Fruit fly (Drosophila melanogaster): ENCODE results near the gene CG8833.

The CG8833 gene

dm6 chr3L:13912777-13913176, 16.0 kb downstream of the CG8833 start (continued):
- TF ChIP-seq Atf6 (GFP tag; IDR thresholded peaks at IDR 0.05): 0 out of 2 replicates have a peak, but pooled peaks have one; percentile 25
- peak; percentile 30 for TF ChIP-seq CG6854 (GFP tag; optimal IDR thresholded peaks at IDR 0.05)
- peak; percentile 35; the same call in 1 of the 2 replicates for TF ChIP-seq Adf1 (GFP tag; IDR thresholded peaks at IDR 0.05)
- TF ChIP-seq ci (GFP tag; IDR thresholded peaks at IDR 0.05): no peak
- TF ChIP-seq nom (GFP tag; optimal IDR thresholded peaks at IDR 0.05): no peak
- TF ChIP-seq CG6765 (GFP tag; optimal IDR thresholded peaks at IDR 0.05): peak; percentile 32
- peak; percentile 11 for TF ChIP-seq gro (GFP tag; optimal IDR thresholded peaks at IDR 0.05)
- peak; percentile 82 for TF ChIP-seq lab (GFP tag; optimal IDR thresholded peaks at IDR 0.05)
- TF ChIP-seq rib (GFP tag; IDR thresholded peaks at IDR 0.05): peak; percentile 84
- TF ChIP-seq en (GFP tag; optimal IDR thresholded peaks at IDR 0.05): no peak
- no peak for TF ChIP-seq corto (GFP tag; optimal IDR thresholded peaks at IDR 0.05)
- no peak for TF ChIP-seq CG16779 (GFP tag; IDR thresholded peaks at IDR 0.05)
- TF ChIP-seq wdn (GFP tag; IDR thresholded peaks at IDR 0.05): no peak
- TF ChIP-seq Nf-YC (tag; optimal IDR thresholded peaks at IDR 0.05): no peak
- peak; percentile 33 for TF ChIP-seq CG17568 (GFP tag; optimal IDR thresholded peaks at IDR 0.05)
- no peak for TF ChIP-seq vfl (GFP tag; optimal IDR thresholded peaks at IDR 0.05)
- no peak for TF ChIP-seq CG34422 (GFP tag; IDR thresholded peaks at IDR 0.05)
- TF ChIP-seq pros (GFP tag; optimal IDR thresholded peaks at IDR 0.05): no peak
- TF ChIP-seq schlank (tag; optimal IDR thresholded peaks at IDR 0.05): peak; percentile 34
- TF ChIP-seq B-H2 (GFP tag; optimal IDR thresholded peaks at IDR 0.05): peak; percentile 15
- no peak for TF ChIP-seq Bteb2 (GFP tag; optimal IDR thresholded peaks at IDR 0.05)
- no peak for TF ChIP-seq stc (GFP tag; IDR thresholded peaks at IDR 0.05)
- no peak for TF ChIP-seq sr (GFP tag; IDR thresholded peaks at IDR 0.05)
- TF ChIP-seq CG18764 (GFP tag; optimal IDR thresholded peaks at IDR 0.05): no peak
- TF ChIP-seq CG30403 (GFP tag; optimal IDR thresholded peaks at IDR 0.05): no peak
- no peak for TF ChIP-seq pita (GFP tag; optimal IDR thresholded peaks at IDR 0.05)
- no peak for TF ChIP-seq CG16815 (GFP tag; optimal IDR thresholded peaks at IDR 0.05)
- TF ChIP-seq Sox102F (GFP tag; optimal IDR thresholded peaks at IDR 0.05): no peak
- TF ChIP-seq CG15514 (GFP tag; optimal IDR thresholded peaks at IDR 0.05): peak; percentile 58
- no peak for TF ChIP-seq esg (GFP tag; conservative IDR thresholded peaks at IDR 0.05)
- TF ChIP-seq lmd (GFP tag; IDR thresholded peaks at IDR 0.05): no peak
- no peak for TF ChIP-seq Hsf (GFP tag; optimal IDR thresholded peaks at IDR 0.05)
- no peak for TF ChIP-seq nerfin-1 (tag; optimal IDR thresholded peaks at IDR 0.05)
- no peak for TF ChIP-seq Hand (GFP tag; optimal IDR thresholded peaks at IDR 0.05)
- TF ChIP-seq CG11723 (GFP tag; optimal IDR thresholded peaks at IDR 0.05): no peak
- peak; percentile 58 for TF ChIP-seq CG10543 (GFP tag; optimal IDR thresholded peaks at IDR 0.05)
- TF ChIP-seq az2 (GFP tag; optimal IDR thresholded peaks at IDR 0.05): no peak
- no peak for TF ChIP-seq CG17385 (GFP tag; optimal IDR thresholded peaks at IDR 0.05)
- TF ChIP-seq CG9215 (GFP tag; IDR thresholded peaks at IDR 0.05): no peak
- no peak for TF ChIP-seq Mrtf (GFP tag; IDR thresholded peaks at IDR 0.05)
- peak; percentile 21 for TF ChIP-seq Vsx1 (GFP tag; optimal IDR thresholded peaks at IDR 0.05)
- no peak for TF ChIP-seq bbx (GFP tag; IDR thresholded peaks at IDR 0.05; ENCODE audit: partially characterized antibody)
- TF ChIP-seq Sox100B (GFP tag; optimal IDR thresholded peaks at IDR 0.05): no peak
- TF ChIP-seq cwo (GFP tag; optimal IDR thresholded peaks at IDR 0.05): peak; percentile 51
- TF ChIP-seq CG17328 (GFP tag; IDR thresholded peaks at IDR 0.05): no peak
- TF ChIP-seq D19B (GFP tag; optimal IDR thresholded peaks at IDR 0.05): peak; percentile 1
- TF ChIP-seq PHDP (tag; optimal IDR thresholded peaks at IDR 0.05): peak; percentile 44
- peak; percentile 39 for TF ChIP-seq CG34376 (GFP tag; optimal IDR thresholded peaks at IDR 0.05)
- TF ChIP-seq CG3838 (GFP tag; optimal IDR thresholded peaks at IDR 0.05): no peak
- no peak for TF ChIP-seq CG31441 (GFP tag; IDR thresholded peaks at IDR 0.05)
- no peak for TF ChIP-seq chn (GFP tag; optimal IDR thresholded peaks at IDR 0.05)

Measured in whole organism, embryonic.